Fruit fly (Drosophila melanogaster): ENCODE measurements around the gene ltl.

ltl gene

DNA sequence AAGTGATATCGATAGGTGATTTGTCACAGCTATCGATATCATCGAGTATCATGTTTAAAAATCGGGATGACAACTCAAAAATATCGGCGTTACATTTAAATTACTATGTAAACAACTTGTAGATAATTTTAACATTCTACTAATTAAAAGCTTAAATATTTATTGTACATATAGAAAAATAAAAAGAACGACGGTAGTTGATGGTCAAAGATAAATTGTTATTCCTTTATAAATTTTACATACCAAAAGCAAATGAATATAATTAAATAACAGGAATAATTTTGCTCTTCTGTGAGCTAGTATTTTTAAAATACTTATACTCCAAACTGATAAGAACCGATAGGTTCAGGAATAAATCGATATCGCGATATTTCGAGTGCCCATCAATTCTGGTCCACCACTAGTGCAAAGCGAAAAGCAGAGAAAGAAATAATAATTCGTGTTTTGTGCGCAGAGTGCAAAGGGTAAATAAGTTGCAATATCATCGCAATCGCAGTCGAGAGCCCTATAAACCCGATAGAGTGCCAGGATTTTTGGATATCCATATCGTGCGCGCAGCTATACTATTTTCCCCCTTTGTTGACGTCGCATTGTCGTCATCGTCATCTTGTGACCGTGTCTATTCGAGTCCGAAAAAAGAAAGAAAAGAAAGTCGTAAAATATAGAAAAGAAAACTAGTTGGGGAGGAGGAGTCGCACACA, 9.7 kb downstream of the ltl start, which contains the start of gene lqf (continued):
- TF ChIP-seq H15 (GFP tag; IDR thresholded peaks at IDR 0.05) (no peak), az2 (GFP tag; optimal IDR thresholded peaks at IDR 0.05) (no peak), CG30020 (tag; optimal IDR thresholded peaks at IDR 0.05) (peak; percentile 42), CG13894 (tag; optimal IDR thresholded peaks at IDR 0.05) (no peak), CG16815 (GFP tag; optimal IDR thresholded peaks at IDR 0.05) (no peak), CG17912 (GFP tag; optimal IDR thresholded peaks at IDR 0.05) (no peak), Sin3A (optimal IDR thresholded peaks at IDR 0.05) (no peak), onecut (GFP tag; IDR thresholded peaks at IDR 0.05) (no peak), CG8388 (GFP tag; optimal IDR thresholded peaks at IDR 0.05) (no peak), inv (GFP tag; IDR thresholded peaks at IDR 0.05; ENCODE audit: partially characterized antibody) (peak; percentile 88), Usf (GFP tag; optimal IDR thresholded peaks at IDR 0.05) (no peak), Ada2b (GFP tag; IDR thresholded peaks at IDR 0.05) (no peak), CG2120 (GFP tag; optimal IDR thresholded peaks at IDR 0.05) (peak; percentile 40), nau (GFP tag; optimal IDR thresholded peaks at IDR 0.05) (no peak), CG17186 (GFP tag; optimal IDR thresholded peaks at IDR 0.05) (no peak), chif (GFP tag; optimal IDR thresholded peaks at IDR 0.05) (no peak), CG13296 (GFP tag; optimal IDR thresholded peaks at IDR 0.05) (no peak), crp (GFP tag; optimal IDR thresholded peaks at IDR 0.05) (no peak), stwl (tag; optimal IDR thresholded peaks at IDR 0.05) (peak; percentile 37), Meics (GFP tag; optimal IDR thresholded peaks at IDR 0.05) (no peak), CG9727 (GFP tag; optimal IDR thresholded peaks at IDR 0.05) (peak; percentile 40), lola (GFP tag; optimal IDR thresholded peaks at IDR 0.05) (peak in 1 of 3 experiments; percentile 43), pnt (GFP tag; optimal IDR thresholded peaks at IDR 0.05) (no peak), CG43689 (GFP tag; IDR thresholded peaks at IDR 0.05) (no peak), Max (GFP tag; optimal IDR thresholded peaks at IDR 0.05) (no peak), CG11696 (GFP tag; IDR thresholded peaks at IDR 0.05) (no peak), gsb-n (tag; optimal IDR thresholded peaks at IDR 0.05) (peak; percentile 13), danr (GFP tag; IDR thresholded peaks at IDR 0.05) (no peak), so (GFP tag; IDR thresholded peaks at IDR 0.05) (no peak), Xbp1 (GFP tag; optimal IDR thresholded peaks at IDR 0.05) (no peak), tap (tag; optimal IDR thresholded peaks at IDR 0.05) (no peak), gsb (GFP tag; IDR thresholded peaks at IDR 0.05) (no peak), Chrac-16 (GFP tag; optimal IDR thresholded peaks at IDR 0.05) (no peak), dm (GFP tag; optimal IDR thresholded peaks at IDR 0.05) (no peak), bab2 (GFP tag; optimal IDR thresholded peaks at IDR 0.05) (no peak), Dp (GFP tag; optimal IDR thresholded peaks at IDR 0.05) (peak; percentile 77), cwo (GFP tag; optimal IDR thresholded peaks at IDR 0.05) (no peak), her (GFP tag; optimal IDR thresholded peaks at IDR 0.05) (no peak), tin (GFP tag; optimal IDR thresholded peaks at IDR 0.05) (no peak), ash1 (GFP tag; optimal IDR thresholded peaks at IDR 0.05) (no peak), abd-A (tag; optimal IDR thresholded peaks at IDR 0.05) (no peak), Camta (GFP tag; optimal IDR thresholded peaks at IDR 0.05) (no peak), CG2712 (tag; optimal IDR thresholded peaks at IDR 0.05) (peak; percentile 48), CG12391 (tag; optimal IDR thresholded peaks at IDR 0.05) (peak; percentile 53), NC2β (GFP tag; optimal IDR thresholded peaks at IDR 0.05) (no peak), CG5953 (GFP tag; IDR thresholded peaks at IDR 0.05) (no peak), Hr51 (GFP tag; optimal IDR thresholded peaks at IDR 0.05) (no peak), cato (GFP tag; optimal IDR thresholded peaks at IDR 0.05; ENCODE audit: borderline replicate concordance) (no peak), CG4328 (GFP tag; optimal IDR thresholded peaks at IDR 0.05) (no peak), exex (tag; optimal IDR thresholded peaks at IDR 0.05) (no peak)
